Worm (Caenorhabditis elegans): Measurements from ENCODE around the gene col-158.

Gene col-158

DNA sequence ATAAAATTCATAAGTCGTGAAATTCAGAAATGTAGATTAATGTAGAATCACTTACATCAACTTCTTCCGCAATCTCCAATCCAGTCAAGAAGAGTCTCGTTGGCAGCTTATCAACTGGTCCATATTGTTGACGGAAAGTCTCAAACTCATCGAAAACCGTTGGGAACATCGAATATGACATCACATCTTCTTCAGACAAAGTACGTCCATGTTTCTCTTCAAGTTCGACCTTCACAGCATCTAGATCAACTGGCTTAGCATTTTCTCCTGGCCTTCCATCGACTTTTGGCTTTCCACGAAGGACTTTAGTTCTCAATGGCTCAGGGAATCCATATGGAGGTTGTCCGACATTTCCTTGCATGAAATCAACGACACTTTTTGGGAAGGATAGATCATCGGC lies 10.6 kb upstream of the col-158 start:
- TF ChIP-seq lin-32 (GFP tag; optimal IDR thresholded peaks at IDR 0.05) (no peak), hlh-1 (tag; optimal IDR thresholded peaks at IDR 0.05) (no peak), lin-13 (tag; optimal IDR thresholded peaks at IDR 0.05) (no peak), drap-1 (GFP tag; optimal IDR thresholded peaks at IDR 0.05) (no peak), flh-1 (GFP tag; optimal IDR thresholded peaks at IDR 0.05) (no peak), ceh-43 (GFP tag; optimal IDR thresholded peaks at IDR 0.05) (no peak), nhr-12 (tag; optimal IDR thresholded peaks at IDR 0.05) (no peak), ceh-83 (GFP tag; optimal IDR thresholded peaks at IDR 0.05) (no peak)

DNA sequence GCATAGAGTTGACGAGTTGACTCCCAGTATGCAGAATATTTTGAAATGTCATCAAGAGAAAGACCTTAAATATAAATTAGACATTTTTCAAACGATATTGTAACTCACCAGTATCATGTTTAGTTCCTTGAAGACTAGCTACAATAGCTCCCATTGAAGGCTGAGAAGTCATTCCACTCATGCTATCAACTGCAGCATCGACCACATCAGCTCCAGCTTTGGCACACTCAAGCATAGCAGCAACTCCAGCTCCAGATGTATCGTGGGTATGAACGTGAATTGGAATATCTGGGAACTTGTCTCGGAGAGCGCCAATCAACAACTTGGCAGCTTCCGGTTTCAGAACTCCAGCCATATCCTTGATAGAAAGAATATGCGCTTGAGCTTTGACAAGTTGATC lies 9.9 kb upstream of the col-158 start:
- no peak for TF ChIP-seq lin-13 (tag; optimal IDR thresholded peaks at IDR 0.05)
- no peak for TF ChIP-seq flh-1 (GFP tag; optimal IDR thresholded peaks at IDR 0.05)
- no peak for TF ChIP-seq unc-39 (tag; optimal IDR thresholded peaks at IDR 0.05)
- no peak for TF ChIP-seq drap-1 (GFP tag; optimal IDR thresholded peaks at IDR 0.05)

DNA sequence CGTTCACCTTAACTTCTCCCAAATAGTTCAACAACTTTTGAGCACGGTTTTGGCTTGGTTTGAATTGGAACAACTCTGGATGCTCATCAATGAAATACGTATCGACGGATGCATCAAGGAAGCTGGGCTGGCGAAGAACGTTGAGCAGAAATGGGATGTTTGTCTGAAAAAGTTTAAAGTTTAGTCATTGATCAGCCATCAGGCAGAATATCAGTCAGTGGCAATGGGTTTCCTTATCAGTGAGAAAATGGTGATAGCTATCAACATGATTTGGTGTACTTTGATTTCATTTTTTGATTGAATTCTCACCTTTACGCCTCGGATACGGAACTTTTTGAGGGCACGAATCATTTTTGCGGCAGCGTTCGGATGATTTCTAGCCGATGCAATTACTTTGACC lies 8.8 kb upstream of the col-158 start:
- no peak for TF ChIP-seq M03D4.4 (tag; optimal IDR thresholded peaks at IDR 0.05)
- TF ChIP-seq zip-8 (tag; optimal IDR thresholded peaks at IDR 0.05) = no peak
- TF ChIP-seq bed-3 (GFP tag; optimal IDR thresholded peaks at IDR 0.05) = no peak
- TF ChIP-seq ceh-43 (GFP tag; optimal IDR thresholded peaks at IDR 0.05) = no peak
- no peak for TF ChIP-seq tbx-8 (GFP tag; optimal IDR thresholded peaks at IDR 0.05)
- TF ChIP-seq sptf-1 (tag; optimal IDR thresholded peaks at IDR 0.05) = no peak
- TF ChIP-seq elt-1 (tag; optimal IDR thresholded peaks at IDR 0.05; ENCODE audit: borderline replicate concordance, insufficient read depth) = no peak
- TF ChIP-seq ces-1 (GFP tag; optimal IDR thresholded peaks at IDR 0.05) = no peak
- no peak for TF ChIP-seq ztf-11 (tag; optimal IDR thresholded peaks at IDR 0.05)
- no peak for TF ChIP-seq mls-2 (tag; optimal IDR thresholded peaks at IDR 0.05)
- TF ChIP-seq pha-4 (tag; optimal IDR thresholded peaks at IDR 0.05) = no peak
- TF ChIP-seq nhr-237 (tag; optimal IDR thresholded peaks at IDR 0.05) = no peak
- TF ChIP-seq unc-62 (GFP tag; optimal IDR thresholded peaks at IDR 0.05) = no peak
- no peak for TF ChIP-seq drap-1 (GFP tag; optimal IDR thresholded peaks at IDR 0.05)
- TF ChIP-seq unc-120 (tag; optimal IDR thresholded peaks at IDR 0.05; ENCODE audit: poor library complexity, severe bottlenecking) = no peak

DNA sequence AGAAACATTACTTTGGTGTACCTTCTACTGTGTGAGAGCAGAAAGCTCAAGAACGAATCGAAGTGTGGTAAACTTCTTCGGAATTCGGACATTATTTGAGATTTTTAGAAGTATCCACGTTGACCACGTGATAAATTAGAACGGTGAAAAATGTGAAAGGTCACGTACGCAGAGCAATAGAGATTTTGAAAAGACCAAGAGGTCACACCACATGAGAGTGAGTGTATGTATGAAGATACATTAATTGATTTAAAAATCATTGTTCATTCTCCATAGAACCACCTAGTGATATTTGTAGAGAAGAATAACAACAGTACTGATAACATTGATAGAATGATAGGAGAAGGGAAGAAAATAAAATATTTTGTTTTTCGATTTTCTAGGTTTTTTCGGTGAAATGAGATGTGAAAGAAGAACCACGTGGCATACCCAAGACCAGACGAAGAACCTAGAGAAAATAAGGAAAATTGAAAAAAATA lies 6.9 kb upstream of the col-158 start, which contains the start of gene pyc-1:
Gene pyc-1, minus strand, starts transcription at position 69 of the 479 bp plus-strand sequence.
- TF ChIP-seq nhr-2 (tag; optimal IDR thresholded peaks at IDR 0.05) = no peak
- TF ChIP-seq bed-3 (GFP tag; optimal IDR thresholded peaks at IDR 0.05) = no peak
- TF ChIP-seq sptf-1 (tag; optimal IDR thresholded peaks at IDR 0.05) = no peak

DNA sequence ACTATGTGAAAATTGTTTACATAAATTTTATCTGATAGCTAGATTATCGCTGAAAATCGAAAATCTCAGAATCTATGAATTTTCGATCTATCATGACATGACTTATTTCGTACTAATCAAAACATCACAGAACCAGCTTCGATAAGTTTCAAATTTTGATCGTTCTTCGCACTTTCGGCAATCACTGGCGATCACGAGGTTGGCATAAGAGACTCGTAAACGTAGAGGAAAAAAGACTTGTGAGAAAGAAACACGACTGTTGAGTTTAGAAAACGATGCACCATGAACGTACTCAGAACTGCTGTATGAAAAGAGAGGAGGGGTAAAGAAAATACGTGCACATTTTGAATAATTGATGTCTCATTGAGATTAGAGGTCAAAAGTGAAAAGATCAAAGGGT lies 5.4 kb upstream of the col-158 start:
- TF ChIP-seq ztf-11 (tag; optimal IDR thresholded peaks at IDR 0.05) (no peak), cnd-1 (tag; optimal IDR thresholded peaks at IDR 0.05) (no peak)

DNA sequence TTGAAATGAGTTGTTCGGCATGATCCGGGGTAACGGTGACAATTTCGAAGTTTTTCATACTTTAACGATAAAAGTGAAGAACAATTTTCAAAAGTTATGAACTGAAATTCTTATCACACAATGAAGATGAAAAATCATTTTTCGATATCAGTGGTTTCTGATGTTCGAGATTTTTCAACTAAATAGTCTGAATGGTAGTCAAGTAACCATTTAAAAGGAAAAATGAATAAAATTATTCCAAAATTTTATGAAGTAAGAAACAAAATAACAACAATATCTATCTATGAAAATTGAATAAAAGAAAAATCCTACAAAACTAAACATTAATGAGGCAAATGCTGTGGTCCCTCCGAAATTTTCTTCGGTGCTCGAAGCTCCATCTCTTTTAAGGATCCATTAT lies 3.7 kb upstream of the col-158 start, which contains the start of gene D2023.4:
Gene D2023.4, minus strand, starts transcription at position 101 of the 400 bp plus-strand sequence.
- TF ChIP-seq flh-1 (GFP tag; optimal IDR thresholded peaks at IDR 0.05) = no peak
- TF ChIP-seq nhr-12 (tag; optimal IDR thresholded peaks at IDR 0.05) = no peak
- TF ChIP-seq drap-1 (GFP tag; optimal IDR thresholded peaks at IDR 0.05) = no peak
- no peak for TF ChIP-seq mls-2 (tag; optimal IDR thresholded peaks at IDR 0.05)
- TF ChIP-seq ceh-39 (tag; optimal IDR thresholded peaks at IDR 0.05) = no peak
- TF ChIP-seq lsy-2 (tag; optimal IDR thresholded peaks at IDR 0.05) = no peak
- TF ChIP-seq snpc-4 (tag; optimal IDR thresholded peaks at IDR 0.05) = no peak
- no peak for TF ChIP-seq unc-39 (tag; optimal IDR thresholded peaks at IDR 0.05)

DNA sequence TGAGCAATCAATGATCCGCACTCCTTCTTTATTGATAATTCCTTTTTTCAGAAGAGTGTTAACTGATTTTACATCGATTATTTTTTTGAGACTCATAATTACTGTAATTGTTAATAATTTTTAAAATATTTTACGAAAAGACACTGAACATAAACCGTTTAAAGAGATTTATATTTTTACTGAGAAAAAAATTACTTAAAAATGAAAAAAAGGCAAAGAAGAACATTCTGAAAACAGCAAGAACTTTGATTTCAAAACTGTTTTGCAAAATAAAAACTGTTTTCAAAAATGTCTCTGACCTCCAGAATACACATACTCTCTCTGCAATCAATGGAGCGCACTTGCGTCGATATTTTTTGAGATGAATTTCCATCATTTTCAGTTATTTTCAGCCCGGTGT lies 2.4 kb upstream of the col-158 start, which contains the start of the genes mpst-1 and D2023.6:
Gene mpst-1, minus strand, starts transcription at position 101 of the 400 bp plus-strand sequence.
Gene D2023.6, plus strand, starts transcription at position 388 of the 400 bp plus-strand sequence.
- TF ChIP-seq unc-39 (tag; optimal IDR thresholded peaks at IDR 0.05) = no peak
- no peak for TF ChIP-seq hlh-1 (tag; optimal IDR thresholded peaks at IDR 0.05)
- no peak for TF ChIP-seq flh-1 (GFP tag; optimal IDR thresholded peaks at IDR 0.05)
- TF ChIP-seq nhr-12 (tag; optimal IDR thresholded peaks at IDR 0.05) = no peak
- TF ChIP-seq unc-120 (tag; optimal IDR thresholded peaks at IDR 0.05; ENCODE audit: poor library complexity, severe bottlenecking) = no peak
- TF ChIP-seq sptf-1 (tag; optimal IDR thresholded peaks at IDR 0.05) = no peak
- TF ChIP-seq drap-1 (GFP tag; optimal IDR thresholded peaks at IDR 0.05) = no peak
- no peak for TF ChIP-seq mab-5 (tag; optimal IDR thresholded peaks at IDR 0.05)
- no peak for TF ChIP-seq nhr-28 (tag; optimal IDR thresholded peaks at IDR 0.05)
- TF ChIP-seq lin-32 (GFP tag; optimal IDR thresholded peaks at IDR 0.05) = no peak
- TF ChIP-seq nhr-2 (tag; optimal IDR thresholded peaks at IDR 0.05) = no peak
- TF ChIP-seq sem-2 (GFP tag; optimal IDR thresholded peaks at IDR 0.05) = no peak
- TF ChIP-seq elt-3 (tag; optimal IDR thresholded peaks at IDR 0.05) = no peak
- no peak for TF ChIP-seq mls-2 (tag; optimal IDR thresholded peaks at IDR 0.05)
- TF ChIP-seq ceh-43 (GFP tag; optimal IDR thresholded peaks at IDR 0.05) = no peak
- TF ChIP-seq mep-1 (tag; optimal IDR thresholded peaks at IDR 0.05) = no peak
- no peak for TF ChIP-seq ztf-11 (tag; optimal IDR thresholded peaks at IDR 0.05)

All from whole organism, mixed stage, embryonic.